Worm (Caenorhabditis elegans) whole organism, L4 larva: ENCODE measurements around the gene F55C9.15.
A peak's percentile ranks its signal among the peaks of the same experiment; 100 is the strongest.

Source experiments
- F26F4.8 ChIP-seq: fragments of 200-800 bp; sonication (Bioruptor generic); conservative IDR thresholded peaks from 2 replicates; pipeline ENCODE4 v1.3.6; 2022; ENCODE audit warnings: missing genetic modification characterization, missing compliant biosample characterization
- F49E8.2 ChIP-seq: sonication (generic microtip); optimal IDR thresholded peaks from 2 replicates; lab custom pipeline; 2016; ENCODE audit warnings: missing compliant biosample characterization, mild to moderate bottlenecking, missing genetic modification characterization, borderline replicate concordance
- Y105C5A.15 ChIP-seq: fragments of 200-800 bp; sonication (Bioruptor generic); IDR thresholded peaks from 2 replicates; pipeline ENCODE4 v1.3.6; 2022; ENCODE audit warnings: missing genetic modification characterization, missing compliant biosample characterization
- Y75B8A.6 ChIP-seq: fragments of 200-800 bp; sonication (Bioruptor generic); IDR thresholded peaks from 2 replicates; pipeline ENCODE4 v1.3.6; 2022; ENCODE audit warnings: missing genetic modification reagents, missing genetic modification characterization, missing compliant biosample characterization
- aha-1 ChIP-seq: fragments of 150-350 bp; peaks from one replicate; lab custom pipeline; 2014; ENCODE audit warnings: missing biosample characterization, missing genetic modification characterization
- aly-2 ChIP-seq: sonication (generic microtip); optimal IDR thresholded peaks from 2 replicates; lab custom pipeline; 2018; ENCODE audit warnings: missing biosample characterization, missing genetic modification characterization
- ama-1 ChIP-seq: fragments of 150-350 bp; optimal IDR thresholded peaks from 2 replicates; lab custom pipeline; 2014; ENCODE audit warnings: inconsistent platforms, mixed read lengths
- ceh-20 ChIP-seq: fragments of 200-800 bp; sonication (Bioruptor generic); IDR thresholded peaks from 2 replicates; pipeline ENCODE4 v1.3.6; 2022; ENCODE audit warnings: missing genetic modification reagents, missing genetic modification characterization, missing compliant biosample characterization
- dmd-8 ChIP-seq: fragments of 200-800 bp; sonication (Bioruptor generic); IDR thresholded peaks from 2 replicates; pipeline ENCODE4 v1.3.6; 2022; ENCODE audit warnings: missing genetic modification characterization, missing compliant biosample characterization
- dpl-1 ChIP-seq: fragments of 150-350 bp; optimal IDR thresholded peaks from 2 replicates; lab custom pipeline; 2014; ENCODE audit warnings: missing biosample characterization, missing genetic modification reagents, missing genetic modification characterization
- egl-43 ChIP-seq: fragments of 200-800 bp; sonication (Bioruptor generic); IDR thresholded peaks from 2 replicates; pipeline ENCODE4 v1.3.6; 2022; ENCODE audit warnings: missing genetic modification reagents, missing genetic modification characterization, missing compliant biosample characterization
- hif-1 ChIP-seq, 2 experiments: sonication (generic microtip); optimal IDR thresholded peaks; 2 replicates each; lab custom pipeline; 2016 to 2017; ENCODE audit warnings: missing compliant biosample characterization in 2 of 2, missing genetic modification characterization in 2 of 2, missing genetic modification reagents in 2 of 2, missing genotype in 2 of 2, mild to moderate bottlenecking in 1 of 2
- hlh-11 ChIP-seq: fragments of 200-800 bp; sonication (Bioruptor generic); optimal IDR thresholded peaks from 2 replicates; lab custom pipeline; 2018; ENCODE audit warnings: mild to moderate bottlenecking, missing genetic modification characterization, missing compliant biosample characterization
- jun-1 ChIP-seq: fragments of 150-350 bp; optimal IDR thresholded peaks from 2 replicates; lab custom pipeline; 2014; ENCODE audit warnings: missing biosample characterization, missing genetic modification reagents, missing genetic modification characterization
- lim-7 ChIP-seq: fragments of 200-800 bp; sonication (Bioruptor generic); IDR thresholded peaks from 2 replicates; pipeline ENCODE4 v1.3.6; 2022; ENCODE audit warnings: missing genetic modification characterization, missing compliant biosample characterization
- lin-13 ChIP-seq: fragments of 150-350 bp; optimal IDR thresholded peaks from 2 replicates; lab custom pipeline; 2014; ENCODE audit warnings: missing biosample characterization, missing genetic modification reagents, missing genetic modification characterization
- lin-29 ChIP-seq: fragments of 200-800 bp; sonication (Bioruptor generic); IDR thresholded peaks from 2 replicates; pipeline ENCODE4 v1.3.6; 2022; ENCODE audit warnings: missing genetic modification reagents, missing genetic modification characterization, missing compliant biosample characterization
- lir-3 ChIP-seq: sonication (generic microtip); optimal IDR thresholded peaks from 2 replicates; lab custom pipeline; 2016; ENCODE audit warnings: mild to moderate bottlenecking, missing genetic modification characterization, missing compliant biosample characterization
- lsy-2 ChIP-seq, 2 experiments: fragments of 150-350 bp in 1 of 2; sonication (generic microtip) in 1 of 2; optimal IDR thresholded peaks; 2 replicates each; lab custom pipeline; 2014 to 2017; ENCODE audit warnings: missing biosample characterization in 2 of 2, missing genetic modification characterization in 2 of 2
- mdl-1 ChIP-seq, 2 experiments: fragments of 150-350 bp in 1 of 2; sonication (generic microtip) in 1 of 2; optimal IDR thresholded peaks; 2 replicates each; lab custom pipeline; 2014 to 2017; ENCODE audit warnings: missing biosample characterization in 2 of 2, missing genetic modification characterization in 2 of 2
- mdt-29 ChIP-seq: fragments of 200-800 bp; sonication (Bioruptor generic); IDR thresholded peaks from 2 replicates; pipeline ENCODE4 v1.3.6; 2022; ENCODE audit warnings: missing genetic modification reagents, missing genetic modification characterization, missing compliant biosample characterization
- mes-2 ChIP-seq: sonication (generic microtip); optimal IDR thresholded peaks from 2 replicates; lab custom pipeline; 2016; ENCODE audit warnings: missing genotype, mild to moderate bottlenecking, missing genetic modification characterization, missing compliant biosample characterization; ENCODE audit not compliant: poor library complexity, severe bottlenecking
- nhr-111 ChIP-seq: fragments of 200-800 bp; sonication (Bioruptor generic); optimal IDR thresholded peaks from 2 replicates; lab custom pipeline; 2018; ENCODE audit warnings: mild to moderate bottlenecking, missing genetic modification characterization, missing compliant biosample characterization
- nhr-28 ChIP-seq: fragments of 150-350 bp; optimal IDR thresholded peaks from 2 replicates; lab custom pipeline; 2014; ENCODE audit warnings: missing biosample characterization, missing genetic modification characterization
- nhr-41 ChIP-seq: fragments of 200-800 bp; sonication (Bioruptor generic); IDR thresholded peaks from 2 replicates; pipeline ENCODE4 v1.3.6; 2022; ENCODE audit warnings: missing genetic modification reagents, missing genetic modification characterization, missing compliant biosample characterization
- pha-4 ChIP-seq, 2 experiments: fragments of 150-350 bp in 1 of 2; fragments of 200-800 bp in 1 of 2; sonication (Bioruptor generic) in 1 of 2; IDR thresholded peaks in 1 of 2; optimal IDR thresholded peaks in 1 of 2; 2 replicates each; pipeline versions ENCODE4 v1.3.6 to Lab custom; 2014 to 2022; ENCODE audit warnings: missing genetic modification characterization in 2 of 2, missing genetic modification reagents in 2 of 2, missing biosample characterization in 1 of 2, missing compliant biosample characterization in 1 of 2
- sdz-12 ChIP-seq: fragments of 200-800 bp; sonication (Bioruptor generic); optimal IDR thresholded peaks from 2 replicates; lab custom pipeline; 2018; ENCODE audit warnings: mild to moderate bottlenecking, missing genetic modification characterization, missing compliant biosample characterization
- skn-1 ChIP-seq: fragments of 150-350 bp; optimal IDR thresholded peaks from 2 replicates; lab custom pipeline; 2014; ENCODE audit warnings: missing biosample characterization, missing genetic modification characterization
- snpc-1.2 ChIP-seq: fragments of 200-800 bp; sonication (Bioruptor generic); IDR thresholded peaks from 2 replicates; pipeline ENCODE4 v1.3.6; 2022; ENCODE audit warnings: missing genetic modification reagents, missing genetic modification characterization, missing compliant biosample characterization
- snpc-4 ChIP-seq: fragments of 150-350 bp; optimal IDR thresholded peaks from 2 replicates; lab custom pipeline; 2014; ENCODE audit warnings: missing biosample characterization, missing genetic modification characterization
- spr-3 ChIP-seq: fragments of 200-800 bp; sonication (Bioruptor generic); optimal IDR thresholded peaks from 2 replicates; lab custom pipeline; 2018; ENCODE audit warnings: mild to moderate bottlenecking, missing genetic modification characterization, missing compliant biosample characterization
- tag-97 ChIP-seq: fragments of 200-800 bp; sonication (Bioruptor generic); IDR thresholded peaks from 2 replicates; pipeline ENCODE4 v1.3.6; 2022; ENCODE audit warnings: missing genetic modification characterization, missing compliant biosample characterization
- tra-1 ChIP-seq: fragments of 200-800 bp; sonication (Bioruptor generic); IDR thresholded peaks from 2 replicates; pipeline ENCODE4 v1.3.6; 2022; ENCODE audit warnings: missing genetic modification reagents, missing genetic modification characterization, missing compliant biosample characterization
- unc-130 ChIP-seq: sonication (generic microtip); optimal IDR thresholded peaks from 2 replicates; lab custom pipeline; 2016; ENCODE audit warnings: missing genetic modification reagents, missing genetic modification characterization, missing compliant biosample characterization
- unc-39 ChIP-seq: sonication (generic microtip); optimal IDR thresholded peaks from 2 replicates; lab custom pipeline; 2017; ENCODE audit warnings: missing biosample characterization, missing genetic modification characterization
- unc-62 ChIP-seq, 3 experiments: fragments of 150-350 bp in 1 of 3; sonication (generic microtip); optimal IDR thresholded peaks in 2 of 3; peaks in 1 of 3; 1 replicate in 1 of 3; 2 replicates in 2 of 3; lab custom pipeline; 2014 to 2017; ENCODE audit warnings: missing biosample characterization in 3 of 3, missing genetic modification characterization in 3 of 3, missing genetic modification reagents in 3 of 3, missing genotype in 1 of 3
- zfp-2 ChIP-seq: sonication (generic microtip); optimal IDR thresholded peaks from 2 replicates; lab custom pipeline; 2016; ENCODE audit warnings: mild to moderate bottlenecking, missing genetic modification characterization, missing compliant biosample characterization
- ztf-7 ChIP-seq: fragments of 150-350 bp; optimal IDR thresholded peaks from 2 replicates; lab custom pipeline; 2014; ENCODE audit warnings: missing biosample characterization, missing genetic modification characterization

F55C9.15 gene

ce11 chrV:19296723-19297122 lies 10.1 kb downstream of the F55C9.15 start, which contains the start of gene F55C9.6:
F55C9.6 (minus strand) TSS chrV:19296823.
- TF ChIP-seq spr-3 (no peak), egl-43 (GFP tag; lab: Robert Waterston, UW) (no peak), mdt-29 (GFP tag; lab: Robert Waterston, UW) (no peak), tra-1 (no peak), ztf-7 (tag; lab: Kevin White, UChicago) (no peak), lim-7 (GFP tag; lab: Robert Waterston, UW) (no peak), sdz-12 (GFP tag; lab: Kevin White, UChicago) (no peak), unc-62 (GFP tag; optimal IDR thresholded peaks at IDR 0.05 in 1 of 2; lab: Kevin White, UChicago) (no peak), unc-62 (tag; optimal IDR thresholded peaks at IDR 0.05; lab: Kevin White, UChicago) (no peak), aha-1 (tag; lab: Kevin White, UChicago) (no peak)
- TF ChIP-seq, all 104 proteins: peak for 0

- TF ChIP-seq F49E8.2 (tag; lab: Kevin White, UChicago) (no peak), dmd-8 (GFP tag; lab: Robert Waterston, UW) (no peak), mes-2 (tag; lab: Kevin White, UChicago) (no peak), jun-1 (no peak), unc-39 (tag; lab: Kevin White, UChicago) (no peak), mdl-1 (tag; optimal IDR thresholded peaks at IDR 0.05; lab: Kevin White, UChicago) (no peak), Y105C5A.15 (no peak), pha-4 (GFP tag; IDR thresholded peaks at IDR 0.05; lab: Robert Waterston, UW) (no peak), pha-4 (tag; optimal IDR thresholded peaks at IDR 0.05; lab: Kevin White, UChicago) (no peak), unc-130 (GFP tag; lab: Kevin White, UChicago) (no peak)
- TF ChIP-seq, all 104 proteins: peak for 0
Observed at ce11 chrV:19293025-19293424, 13.8 kb downstream of the F55C9.15 start, which contains the start of gene F55C9.5. F55C9.5 (minus strand) TSS chrV:19293125.

- peak in 1 of 2 experiments; percentile 71 for TF ChIP-seq unc-62 (GFP tag; optimal IDR thresholded peaks at IDR 0.05 in 1 of 2; lab: Kevin White, UChicago)
- no peak for TF ChIP-seq unc-62 (tag; optimal IDR thresholded peaks at IDR 0.05; lab: Kevin White, UChicago)
- no peak for TF ChIP-seq zfp-2
- no peak for TF ChIP-seq lsy-2 (tag; optimal IDR thresholded peaks at IDR 0.05; lab: Kevin White, UChicago)
- no peak for TF ChIP-seq Y75B8A.6 (GFP tag; lab: Robert Waterston, UW)
- no peak for TF ChIP-seq lin-13
- TF ChIP-seq ceh-20 (GFP tag; lab: Robert Waterston, UW) = no peak
Observed at ce11 chrV:19288073-19288805, 18.6 kb downstream of the F55C9.15 start, which contains the start of the genes F55C9.3 and fbxb-57. F55C9.3 (minus strand) TSS chrV:19288173. fbxb-57 (plus strand) TSS chrV:19288755.

- TF ChIP-seq aha-1 (tag; lab: Kevin White, UChicago) = no peak
- peak in 1 of 2 experiments; percentile 21 for TF ChIP-seq unc-62 (GFP tag; optimal IDR thresholded peaks at IDR 0.05 in 1 of 2; lab: Kevin White, UChicago)
- TF ChIP-seq unc-62 (tag; optimal IDR thresholded peaks at IDR 0.05; lab: Kevin White, UChicago) = no peak
- TF ChIP-seq, all 104 proteins: peak for 1
Observed at ce11 chrV:19285921-19286320, 20.9 kb downstream of the F55C9.15 start.

- TF ChIP-seq nhr-41 (no peak), lin-29 (GFP tag; lab: Robert Waterston, UW) (no peak), aha-1 (tag; lab: Kevin White, UChicago) (peak; percentile 75), snpc-1.2 (no peak), skn-1 (tag; lab: Kevin White, UChicago) (no peak)
Observed at ce11 chrV:19282314-19282713, 24.5 kb downstream of the F55C9.15 start, which contains the start of gene fbxb-117. fbxb-117 (plus strand) TSS chrV:19282614.

- TF ChIP-seq dmd-8 (GFP tag; lab: Robert Waterston, UW) (no peak), ama-1 (lab: Kevin White, UChicago) (no peak), nhr-111 (GFP tag; lab: Kevin White, UChicago) (no peak), tag-97 (no peak), zfp-2 (no peak), lir-3 (tag; lab: Kevin White, UChicago) (no peak), unc-62 (GFP tag; optimal IDR thresholded peaks at IDR 0.05 in 1 of 2; lab: Kevin White, UChicago) (no peak), unc-62 (tag; optimal IDR thresholded peaks at IDR 0.05; lab: Kevin White, UChicago) (no peak), hlh-11 (tag; lab: Kevin White, UChicago) (no peak), hif-1 (tag; optimal IDR thresholded peaks at IDR 0.05; lab: Kevin White, UChicago) (no peak), dpl-1 (no peak), aly-2 (tag; lab: Kevin White, UChicago) (no peak), ztf-7 (tag; lab: Kevin White, UChicago) (no peak), mdl-1 (tag; optimal IDR thresholded peaks at IDR 0.05; lab: Kevin White, UChicago) (no peak), unc-39 (tag; lab: Kevin White, UChicago) (no peak), F26F4.8 (GFP tag; lab: Robert Waterston, UW) (no peak), snpc-4 (no peak), nhr-28 (no peak)
Observed at ce11 chrV:19279888-19280287, 26.9 kb downstream of the F55C9.15 start, which contains the start of gene F21D9.8. F21D9.8 (minus strand) TSS chrV:19279988.
